Worm (Caenorhabditis elegans) whole organism, late embryonic: ENCODE measurements around the gene calu-1.

Experiments
- pat-9 ChIP-seq: fragments of 200-800 bp; sonication (Bioruptor generic); optimal IDR thresholded peaks from 2 replicates; lab custom pipeline; 2018; ENCODE audit warnings: mild to moderate bottlenecking, missing genetic modification characterization, moderate library complexity, missing compliant biosample characterization
- sox-4 ChIP-seq: sonication (generic microtip); optimal IDR thresholded peaks from 2 replicates; lab custom pipeline; 2017; ENCODE audit warnings: mild to moderate bottlenecking, missing genetic modification characterization, inconsistent platforms, missing compliant biosample characterization

- no peak for TF ChIP-seq pat-9 (tag; lab: Kevin White, UChicago)
- TF ChIP-seq sox-4 (tag; lab: Kevin White, UChicago) = no peak
Measured at ce11 chrX:5013826-5014225, 43.1 kb upstream of the calu-1 start, which contains the start of gene ZC449.7.
